Worm (Caenorhabditis elegans) whole organism, mixed stage, embryonic: Measurements from ENCODE around the gene unc-26.

ENCODE experiments used
- ceh-39 ChIP-seq: fragments of 150-350 bp; optimal IDR thresholded peaks from 2 replicates; lab custom pipeline; 2014; ENCODE audit warnings: missing biosample characterization, missing genetic modification characterization
- elt-3 ChIP-seq: fragments of 150-350 bp; optimal IDR thresholded peaks from 2 replicates; lab custom pipeline; 2014; ENCODE audit warnings: missing biosample characterization, missing genetic modification characterization
- snpc-4 ChIP-seq: fragments of 150-350 bp; optimal IDR thresholded peaks from 2 replicates; lab custom pipeline; 2014; ENCODE audit warnings: missing biosample characterization, missing genetic modification characterization

DNA sequence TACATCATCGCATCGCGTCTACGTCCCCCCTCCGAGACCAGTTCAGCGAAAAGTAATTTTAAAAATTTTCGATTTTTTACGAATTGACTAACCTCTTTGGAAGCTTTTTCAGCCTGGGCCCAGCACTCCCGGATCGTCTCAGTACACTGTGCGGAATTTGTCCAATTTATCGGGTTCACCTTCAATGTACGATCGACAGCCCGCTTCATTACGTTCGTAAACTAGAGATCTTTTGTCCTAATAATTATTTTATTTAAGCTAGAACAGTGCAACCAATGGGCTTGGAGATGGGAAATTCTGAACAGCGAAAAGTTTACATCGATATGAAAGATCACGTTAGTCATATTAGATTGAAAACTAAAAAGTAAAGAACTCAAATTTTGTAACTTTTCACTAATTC, 31.0 kb downstream of the unc-26 start:
- TF ChIP-seq elt-3 (tag; lab: Kevin White, UChicago) (no peak), ceh-39 (tag; lab: Kevin White, UChicago) (no peak), snpc-4 (tag; lab: Kevin White, UChicago) (no peak)
